Worm (Caenorhabditis elegans): ENCODE measurements around the gene C29E4.9.
"Not testable (repeated sequence)": the region's sequence is repeated elsewhere in the genome, so short reads cannot be mapped to it uniquely, and the experiment has no call there.

The C29E4.9 gene

ce11 chrIII:7962641-7963040 is 5.8 kb upstream of the C29E4.9 start, which contains the start of gene F54H12.4:
F54H12.4 (minus strand) TSS chrIII:7962741.
- not testable (repeated sequence) for TF ChIP-seq ztf-23, flt-1, T22C8.4 (GFP tag; IDR thresholded peaks at IDR 0.05)

ce11 chrIII:7958922-7959609 is 2.2 kb upstream of the C29E4.9 start, which contains the start of gene F54H12.10:
F54H12.10 (minus strand) TSS chrIII:7958972.
- not testable (repeated sequence) for TF ChIP-seq ztf-29 (GFP tag; IDR thresholded peaks at IDR 0.05); cog-1 (tag; optimal IDR thresholded peaks at IDR 0.05); T22C8.4 (GFP tag; IDR thresholded peaks at IDR 0.05)

ce11 chrIII:7958085-7958484 is 1.2 kb upstream of the C29E4.9 start, which contains the start of gene C29E4.11:
C29E4.11 (minus strand) TSS chrIII:7958114.
- TF ChIP-seq cog-1 (tag; optimal IDR thresholded peaks at IDR 0.05) (peak; percentile 24), ztf-29 (GFP tag; IDR thresholded peaks at IDR 0.05) (no peak)

- TF ChIP-seq flt-1 (GFP tag; IDR thresholded peaks at IDR 0.05) (no peak), cog-1 (tag; optimal IDR thresholded peaks at IDR 0.05) (no peak)
These were observed 3.7 kb downstream of the C29E4.9 start, which contains the start of gene let-754 for ce11 chrIII:7953208-7953607. let-754 (minus strand) TSS chrIII:7953308.

ce11 chrIII:7952077-7952765 is 4.6 kb downstream of the C29E4.9 start, which contains the start of gene C29E4.15:
C29E4.15 (plus strand) TSS chrIII:7952623.
- TF ChIP-seq ztf-29 (GFP tag; IDR thresholded peaks at IDR 0.05) (no peak), ref-1 (GFP tag; conservative IDR thresholded peaks at IDR 0.05) (no peak), T22C8.4 (GFP tag; IDR thresholded peaks at IDR 0.05) (no peak), cog-1 (tag; optimal IDR thresholded peaks at IDR 0.05) (no peak), tab-1 (GFP tag; IDR thresholded peaks at IDR 0.05) (no peak), flt-1 (GFP tag; IDR thresholded peaks at IDR 0.05) (no peak), klf-2 (GFP tag; conservative IDR thresholded peaks at IDR 0.05) (no peak), med-1 (GFP tag; optimal IDR thresholded peaks at IDR 0.05; ENCODE audit: insufficient read depth) (no peak), ztf-23 (GFP tag; IDR thresholded peaks at IDR 0.05) (no peak)

- TF ChIP-seq cog-1 (tag; optimal IDR thresholded peaks at IDR 0.05) = no peak
- TF ChIP-seq ztf-29 (GFP tag; IDR thresholded peaks at IDR 0.05) = no peak
These were observed 6.4 kb downstream of the C29E4.9 start for ce11 chrIII:7950447-7950846.

ce11 chrIII:7948802-7949201 is 8.1 kb downstream of the C29E4.9 start, which contains the start of gene col-90:
col-90 (plus strand) TSS chrIII:7948838.
- no peak for TF ChIP-seq T22C8.4 (GFP tag; IDR thresholded peaks at IDR 0.05)
- no peak for TF ChIP-seq ztf-23 (GFP tag; IDR thresholded peaks at IDR 0.05)
- TF ChIP-seq cog-1 (tag; optimal IDR thresholded peaks at IDR 0.05) = no peak
- no peak for TF ChIP-seq flt-1 (GFP tag; IDR thresholded peaks at IDR 0.05)
- TF ChIP-seq klf-2 (GFP tag; conservative IDR thresholded peaks at IDR 0.05) = no peak
- TF ChIP-seq ref-1 (GFP tag; conservative IDR thresholded peaks at IDR 0.05) = no peak
- no peak for TF ChIP-seq ztf-29 (GFP tag; IDR thresholded peaks at IDR 0.05)
- no peak for TF ChIP-seq med-1 (GFP tag; optimal IDR thresholded peaks at IDR 0.05; ENCODE audit: insufficient read depth)
- no peak for TF ChIP-seq tab-1 (GFP tag; IDR thresholded peaks at IDR 0.05)

ce11 chrIII:7947677-7948076 is 9.2 kb downstream of the C29E4.9 start:
- TF ChIP-seq flt-1 (GFP tag; IDR thresholded peaks at IDR 0.05) = no peak
- no peak for TF ChIP-seq ztf-29 (GFP tag; IDR thresholded peaks at IDR 0.05)
- TF ChIP-seq tab-1 (GFP tag; IDR thresholded peaks at IDR 0.05) = no peak
- TF ChIP-seq ztf-23 (GFP tag; IDR thresholded peaks at IDR 0.05) = no peak
- no peak for TF ChIP-seq T22C8.4 (GFP tag; IDR thresholded peaks at IDR 0.05)
- no peak for TF ChIP-seq ref-1 (GFP tag; conservative IDR thresholded peaks at IDR 0.05)
- TF ChIP-seq med-1 (GFP tag; optimal IDR thresholded peaks at IDR 0.05; ENCODE audit: insufficient read depth) = no peak
- no peak for TF ChIP-seq klf-2 (GFP tag; conservative IDR thresholded peaks at IDR 0.05)
- TF ChIP-seq cog-1 (tag; optimal IDR thresholded peaks at IDR 0.05) = no peak

ce11 chrIII:7946968-7947491 is 9.8 kb downstream of the C29E4.9 start, which contains the start of gene gsto-1:
gsto-1 (minus strand) TSS chrIII:7947018.
- TF ChIP-seq tab-1 (GFP tag; IDR thresholded peaks at IDR 0.05) (no peak), med-1 (GFP tag; optimal IDR thresholded peaks at IDR 0.05; ENCODE audit: insufficient read depth) (no peak), cog-1 (tag; optimal IDR thresholded peaks at IDR 0.05) (no peak), klf-2 (GFP tag; conservative IDR thresholded peaks at IDR 0.05) (no peak), ztf-29 (GFP tag; IDR thresholded peaks at IDR 0.05) (no peak), flt-1 (GFP tag; IDR thresholded peaks at IDR 0.05) (no peak)

- no peak for TF ChIP-seq ztf-29 (GFP tag; IDR thresholded peaks at IDR 0.05)
- TF ChIP-seq tab-1 (GFP tag; IDR thresholded peaks at IDR 0.05) = no peak
- TF ChIP-seq cog-1 (tag; optimal IDR thresholded peaks at IDR 0.05) = no peak
- no peak for TF ChIP-seq ztf-23 (GFP tag; IDR thresholded peaks at IDR 0.05)
- TF ChIP-seq T22C8.4 (GFP tag; IDR thresholded peaks at IDR 0.05) = no peak
- TF ChIP-seq ref-1 (GFP tag; conservative IDR thresholded peaks at IDR 0.05) = no peak
- TF ChIP-seq med-1 (GFP tag; optimal IDR thresholded peaks at IDR 0.05; ENCODE audit: insufficient read depth) = no peak
- TF ChIP-seq flt-1 (GFP tag; IDR thresholded peaks at IDR 0.05) = no peak
- TF ChIP-seq klf-2 (GFP tag; conservative IDR thresholded peaks at IDR 0.05) = no peak
These were observed 15.4 kb downstream of the C29E4.9 start, which contains the start of gene kle-2 for ce11 chrIII:7941417-7941816. kle-2 (plus strand) TSS chrIII:7941717.

Data from whole organism, midembryonic.